Fruit fly (Drosophila melanogaster) whole organism, embryonic: ENCODE data around the gene CG32281.

Source experiments
- Abd-B ChIP-seq: fragments of 200-800 bp; sonication (Bioruptor generic); optimal IDR thresholded peaks from 2 replicates; lab custom pipeline; 2018; ENCODE audit warnings: missing biosample characterization, mild to moderate bottlenecking, missing genetic modification characterization, moderate library complexity
- B-H2 ChIP-seq: fragments of 200-800 bp; sonication (Bioruptor generic); optimal IDR thresholded peaks from 2 replicates; lab custom pipeline; 2018; ENCODE audit warnings: missing biosample characterization, mild to moderate bottlenecking, missing genetic modification characterization
- CG11723 ChIP-seq: fragments of 200-800 bp; sonication (Bioruptor generic); optimal IDR thresholded peaks from 2 replicates; lab custom pipeline; 2017; ENCODE audit warnings: missing biosample characterization, mild to moderate bottlenecking, missing genetic modification characterization
- CG12155 ChIP-seq: fragments of 200-800 bp; sonication (Bioruptor generic); optimal IDR thresholded peaks from 3 replicates; lab custom pipeline; 2016; ENCODE audit warnings: missing biosample characterization, missing genetic modification characterization
- CG12744 ChIP-seq: fragments of 200-800 bp; sonication (Bioruptor generic); optimal IDR thresholded peaks from 2 replicates; lab custom pipeline; 2016; ENCODE audit warnings: missing biosample characterization, missing genetic modification characterization
- CG13894 ChIP-seq: fragments of 200-800 bp; sonication (Bioruptor generic); optimal IDR thresholded peaks from 3 replicates; lab custom pipeline; 2018; ENCODE audit warnings: missing biosample characterization, mild to moderate bottlenecking, missing genetic modification characterization, moderate library complexity
- CG14441 ChIP-seq: fragments of 200-800 bp; sonication (Bioruptor generic); IDR thresholded peaks from 2 replicates; pipeline ENCODE4 v1.3.6; 2022; ENCODE audit warnings: missing biosample characterization, missing genetic modification characterization
- CG17361 ChIP-seq: fragments of 200-800 bp; sonication (Bioruptor generic); IDR thresholded peaks from 3 replicates; pipeline ENCODE4 v1.3.6; 2022; ENCODE audit warnings: missing biosample characterization, missing genetic modification characterization
- CG18599 ChIP-seq: fragments of 200-800 bp; sonication (Bioruptor generic); optimal IDR thresholded peaks from 3 replicates; lab custom pipeline; 2017; ENCODE audit warnings: missing biosample characterization, missing genetic modification characterization, mild to moderate bottlenecking, moderate library complexity, missing genetic modification reagents
- CG31441 ChIP-seq: fragments of 200-800 bp; sonication (Bioruptor generic); IDR thresholded peaks from 2 replicates; pipeline ENCODE4 v1.3.6; 2022; ENCODE audit warnings: missing biosample characterization, missing genetic modification characterization
- CG3847 ChIP-seq: fragments of 200-800 bp; sonication (Bioruptor generic); IDR thresholded peaks from 2 replicates; pipeline ENCODE4 v1.3.6; 2022; ENCODE audit warnings: missing biosample characterization, missing genetic modification characterization
- CG5245 ChIP-seq: fragments of 200-800 bp; sonication (Bioruptor generic); optimal IDR thresholded peaks from 3 replicates; lab custom pipeline; 2016; ENCODE audit warnings: missing biosample characterization, missing genetic modification characterization
- CG7357 ChIP-seq: fragments of 200-800 bp; sonication (Bioruptor generic); IDR thresholded peaks from 3 replicates; pipeline ENCODE4 v1.3.6; 2022; ENCODE audit warnings: missing biosample characterization, missing genetic modification characterization
- CG7839 ChIP-seq: fragments of 200-800 bp; sonication (Bioruptor generic); optimal IDR thresholded peaks from 3 replicates; lab custom pipeline; 2018; ENCODE audit warnings: missing biosample characterization, mild to moderate bottlenecking, missing genetic modification characterization, moderate library complexity
- CG7963 ChIP-seq: fragments of 200-800 bp; sonication (Bioruptor generic); IDR thresholded peaks from 3 replicates; pipeline ENCODE4 v1.3.6; 2022; ENCODE audit warnings: missing biosample characterization, missing genetic modification characterization; ENCODE audit not compliant: partially characterized antibody
- CG8290 ChIP-seq, 3 experiments: fragments of 200-800 bp; sonication (Bioruptor generic); optimal IDR thresholded peaks; 2 replicates each; lab custom pipeline; 2016 to 2019; ENCODE audit warnings: missing biosample characterization in 3 of 3, missing genetic modification characterization in 3 of 3, mild to moderate bottlenecking in 2 of 3, moderate library complexity in 1 of 3
- CG8388 ChIP-seq: fragments of 200-800 bp; sonication (Bioruptor generic); optimal IDR thresholded peaks from 2 replicates; lab custom pipeline; 2019; ENCODE audit warnings: missing biosample characterization, mild to moderate bottlenecking, missing genetic modification characterization, moderate library complexity
- CG9609 ChIP-seq: fragments of 200-800 bp; sonication (Bioruptor generic); optimal IDR thresholded peaks from 3 replicates; lab custom pipeline; 2016; ENCODE audit warnings: missing biosample characterization, missing genetic modification characterization
- CG9797 ChIP-seq: fragments of 200-800 bp; sonication (Bioruptor generic); optimal IDR thresholded peaks from 3 replicates; lab custom pipeline; 2018; ENCODE audit warnings: missing biosample characterization, mild to moderate bottlenecking, missing genetic modification characterization
- CG9932 ChIP-seq: fragments of 200-800 bp; sonication (Bioruptor generic); IDR thresholded peaks from 2 replicates; pipeline ENCODE4 v1.3.6; 2022; ENCODE audit warnings: missing biosample characterization, missing genetic modification characterization
- CoRest ChIP-seq: fragments of 200-800 bp; sonication (Bioruptor generic); optimal IDR thresholded peaks from 3 replicates; lab custom pipeline; 2018; ENCODE audit warnings: missing biosample characterization, mild to moderate bottlenecking, missing genetic modification characterization, moderate library complexity
- Deaf1 ChIP-seq: fragments of 200-800 bp; optimal IDR thresholded peaks from 3 replicates; lab custom pipeline; 2019; ENCODE audit warnings: missing biosample characterization, mild to moderate bottlenecking, missing genetic modification characterization, moderate library complexity
- Dp ChIP-seq: fragments of 200-800 bp; sonication (Bioruptor generic); optimal IDR thresholded peaks from 2 replicates; lab custom pipeline; 2018; ENCODE audit warnings: missing biosample characterization, mild to moderate bottlenecking, missing genetic modification characterization, moderate library complexity
- Drgx ChIP-seq: fragments of 200-800 bp; sonication (Bioruptor generic); IDR thresholded peaks from 2 replicates; pipeline ENCODE4 v1.3.6; 2022; ENCODE audit warnings: missing biosample characterization, missing genetic modification characterization
- Ets97D ChIP-seq: fragments of 200-800 bp; sonication (Bioruptor generic); optimal IDR thresholded peaks from 3 replicates; lab custom pipeline; 2016; ENCODE audit warnings: missing biosample characterization, missing genetic modification characterization
- Hr51 ChIP-seq, 2 experiments: fragments of 200-800 bp; sonication (Bioruptor generic); optimal IDR thresholded peaks; 2 replicates in 1 of 2; 3 replicates in 1 of 2; lab custom pipeline; 2016 to 2018; ENCODE audit warnings: missing biosample characterization in 2 of 2, missing genetic modification characterization in 2 of 2, mild to moderate bottlenecking in 1 of 2, moderate library complexity in 1 of 2
- Kr ChIP-seq: fragments of 200-800 bp; sonication (Bioruptor generic); optimal IDR thresholded peaks from 2 replicates; lab custom pipeline; 2017; ENCODE audit warnings: missing biosample characterization, mild to moderate bottlenecking, missing genetic modification characterization
- Lim3 ChIP-seq: fragments of 200-800 bp; sonication (Bioruptor generic); IDR thresholded peaks from 2 replicates; pipeline ENCODE4 v1.3.6; 2022; ENCODE audit warnings: missing biosample characterization, missing genetic modification characterization
- Max ChIP-seq: fragments of 200-800 bp; sonication (Bioruptor generic); optimal IDR thresholded peaks from 2 replicates; lab custom pipeline; 2016; ENCODE audit warnings: missing biosample characterization, mild to moderate bottlenecking, missing genetic modification characterization
- Meics ChIP-seq: fragments of 200-800 bp; sonication (Bioruptor generic); optimal IDR thresholded peaks from 2 replicates; lab custom pipeline; 2017; ENCODE audit warnings: missing biosample characterization, mild to moderate bottlenecking, missing genetic modification characterization
- Mrtf ChIP-seq: fragments of 200-800 bp; sonication (Bioruptor generic); IDR thresholded peaks from 3 replicates; pipeline ENCODE4 v1.3.6; 2022; ENCODE audit warnings: missing biosample characterization, missing genetic modification characterization
- NFAT ChIP-seq: fragments of 200-800 bp; sonication (Bioruptor generic); IDR thresholded peaks from 2 replicates; pipeline ENCODE4 v1.3.6; 2022; ENCODE audit warnings: missing biosample characterization, missing genetic modification characterization
- NfI ChIP-seq: fragments of 200-800 bp; sonication (Bioruptor generic); optimal IDR thresholded peaks from 3 replicates; lab custom pipeline; 2018; ENCODE audit warnings: missing biosample characterization, mild to moderate bottlenecking, missing genetic modification characterization, moderate library complexity
- ap ChIP-seq: fragments of 200-800 bp; sonication (Bioruptor generic); IDR thresholded peaks from 2 replicates; pipeline ENCODE4 v1.3.6; 2022; ENCODE audit warnings: missing biosample characterization, missing genetic modification characterization
- bsh ChIP-seq, 2 experiments: fragments of 200-800 bp; sonication (Bioruptor generic); optimal IDR thresholded peaks; 2 replicates each; lab custom pipeline; 2017 to 2018; ENCODE audit warnings: mild to moderate bottlenecking in 2 of 2, missing biosample characterization in 2 of 2, missing genetic modification characterization in 2 of 2, moderate library complexity in 1 of 2
- chn ChIP-seq: fragments of 200-800 bp; sonication (Bioruptor generic); optimal IDR thresholded peaks from 2 replicates; lab custom pipeline; 2016; ENCODE audit warnings: missing biosample characterization, missing genetic modification characterization
- gfzf ChIP-seq: fragments of 200-800 bp; sonication (Bioruptor generic); optimal IDR thresholded peaks from 2 replicates; lab custom pipeline; 2016; ENCODE audit warnings: missing biosample characterization, mild to moderate bottlenecking, missing genetic modification characterization, moderate library complexity
- hkb ChIP-seq, 2 experiments: fragments of 200-800 bp in 1 of 2; fragments of >200 bp in 1 of 2; sonication (Bioruptor generic) in 1 of 2; IDR thresholded peaks in 1 of 2; optimal IDR thresholded peaks in 1 of 2; 2 replicates each; pipeline versions ENCODE4 v1.3.6 to Lab custom; 2017 to 2022; ENCODE audit warnings: missing biosample characterization in 1 of 2, missing genetic modification characterization in 1 of 2
- lab ChIP-seq: fragments of 200-800 bp; sonication (Bioruptor generic); optimal IDR thresholded peaks from 3 replicates; lab custom pipeline; 2017; ENCODE audit warnings: missing biosample characterization, missing genetic modification characterization, mild to moderate bottlenecking, moderate library complexity, missing genetic modification reagents
- lbe ChIP-seq: fragments of 200-800 bp; sonication (Bioruptor generic); optimal IDR thresholded peaks from 2 replicates; lab custom pipeline; 2016; ENCODE audit warnings: missing biosample characterization, mild to moderate bottlenecking, missing genetic modification characterization
- org-1 ChIP-seq: fragments of 200-800 bp; sonication (Bioruptor generic); optimal IDR thresholded peaks from 2 replicates; lab custom pipeline; 2017; ENCODE audit warnings: missing biosample characterization, missing genetic modification characterization
- phol ChIP-seq: fragments of 200-800 bp; sonication (Bioruptor generic); optimal IDR thresholded peaks from 3 replicates; lab custom pipeline; 2018; ENCODE audit warnings: missing biosample characterization, mild to moderate bottlenecking, missing genetic modification characterization, moderate library complexity

CG32281 gene

DNA sequence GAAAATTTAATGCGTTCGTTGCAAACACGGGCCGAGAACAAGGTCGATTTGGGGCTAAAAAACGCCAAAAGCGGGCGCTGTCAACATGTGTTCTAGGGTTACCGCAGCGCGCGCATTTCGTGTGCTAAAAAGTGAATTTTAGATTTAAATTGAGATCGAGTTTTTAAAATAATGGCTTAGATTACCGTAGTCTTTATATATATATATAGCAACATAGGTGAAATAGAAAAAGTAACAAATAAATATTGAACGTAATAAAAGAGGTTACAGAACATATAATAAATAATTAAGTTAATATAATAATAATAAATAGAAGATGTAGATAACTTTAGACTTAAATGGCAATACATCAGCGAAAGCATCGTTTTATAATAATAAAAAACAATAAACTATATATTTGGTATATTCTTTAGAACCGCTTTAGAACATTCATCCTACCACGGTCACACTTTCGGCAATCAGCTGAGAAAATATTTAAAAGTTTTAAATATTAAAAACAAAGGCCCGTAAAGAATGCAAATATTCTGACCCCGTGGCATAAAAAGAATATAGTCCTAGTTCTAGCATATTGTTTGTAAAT lies 25.7 kb upstream of the CG32281 start, which contains the start of the genes CG11537 and Alg2 (continued):
- TF ChIP-seq CG3847 (GFP tag; lab: Robert Waterston, UW), result 0 out of 2 replicates have a peak, but pooled peaks have one; percentile 22
- TF ChIP-seq CG12155 (GFP tag; lab: Kevin White, UChicago), result peak; percentile 28
- TF ChIP-seq Ets97D (GFP tag; lab: Kevin White, UChicago), result peak; percentile 3
- TF ChIP-seq gfzf, result peak; percentile 69
- 0 out of 2 replicates have a peak, but pooled peaks have one; percentile 2 for TF ChIP-seq CG14441 (GFP tag; lab: Robert Waterston, UW)
- TF ChIP-seq Abd-B (GFP tag; lab: Kevin White, UChicago), result no peak
- TF ChIP-seq chn (GFP tag; lab: Kevin White, UChicago), result peak; percentile 8
- peak; percentile 4 for TF ChIP-seq NfI (GFP tag; lab: Kevin White, UChicago)
- TF ChIP-seq CG17361 (GFP tag; lab: Robert Waterston, UW), result peak; percentile 44; the same call in 2 of the 3 replicates
- TF ChIP-seq Meics (GFP tag; lab: Kevin White, UChicago), result peak; percentile 39
- peak in 1 of 2 experiments; percentile 7 for TF ChIP-seq bsh (GFP tag; optimal IDR thresholded peaks at IDR 0.05; lab: Kevin White, UChicago)
- TF ChIP-seq ap (GFP tag; lab: Robert Waterston, UW), result peak; percentile 23; the same call in 1 of the 2 replicates
- peak; percentile 21 for TF ChIP-seq CG7839
- TF ChIP-seq lbe (GFP tag; lab: Kevin White, UChicago), result no peak
- peak; percentile 29 for TF ChIP-seq Dp (GFP tag; lab: Kevin White, UChicago)
- TF ChIP-seq Drgx (GFP tag; lab: Robert Waterston, UW), result no peak
- TF ChIP-seq CG7963 (GFP tag; lab: Robert Waterston, UW), result no peak
- no peak for TF ChIP-seq Lim3 (GFP tag; lab: Robert Waterston, UW)
- TF ChIP-seq CG31441 (GFP tag; lab: Robert Waterston, UW), result 0 out of 2 replicates have a peak, but pooled peaks have one; percentile 20
- peak; percentile 61 for TF ChIP-seq CG9932 (GFP tag; lab: Robert Waterston, UW)
- TF ChIP-seq Deaf1, result peak; percentile 52
- TF ChIP-seq phol (tag; lab: Kevin White, UChicago), result peak; percentile 44
- no peak for TF ChIP-seq CG11723 (GFP tag; lab: Kevin White, UChicago)
- TF ChIP-seq CG9609 (GFP tag; lab: Kevin White, UChicago), result peak; percentile 6
- no peak for TF ChIP-seq org-1 (GFP tag; lab: Kevin White, UChicago)
- TF ChIP-seq NFAT (GFP tag; lab: Robert Waterston, UW), result peak; percentile 23; the same call in 1 of the 2 replicates
- TF ChIP-seq CG12744 (GFP tag; lab: Kevin White, UChicago), result no peak
- peak; percentile 5 for TF ChIP-seq CG13894
- TF ChIP-seq Max (GFP tag; lab: Kevin White, UChicago), result peak; percentile 28
- peak; percentile 59 for TF ChIP-seq lab (GFP tag; lab: Kevin White, UChicago)
- TF ChIP-seq B-H2 (GFP tag; lab: Kevin White, UChicago), result no peak
- TF ChIP-seq CG5245, result no peak
- TF ChIP-seq CG9797 (GFP tag; lab: Kevin White, UChicago), result peak; percentile 66
- no peak for TF ChIP-seq Mrtf (GFP tag; lab: Robert Waterston, UW)
- peak; percentile 39 for TF ChIP-seq CG18599 (GFP tag; lab: Kevin White, UChicago)
- TF ChIP-seq CoRest (tag; lab: Kevin White, UChicago), result peak; percentile 38
- TF ChIP-seq CG8388 (GFP tag; lab: Kevin White, UChicago), result peak; percentile 17
- no peak for TF ChIP-seq hkb (optimal IDR thresholded peaks at IDR 0.05; lab: Kevin White, UChicago)
- no peak for TF ChIP-seq hkb (GFP tag; IDR thresholded peaks at IDR 0.05; lab: Robert Waterston, UW)
- no peak for TF ChIP-seq Kr (GFP tag; lab: Kevin White, UChicago)
- peak in 1 of 2 experiments; percentile 14 for TF ChIP-seq Hr51 (GFP tag; optimal IDR thresholded peaks at IDR 0.05; lab: Kevin White, UChicago)
- no peak for TF ChIP-seq CG8290 (GFP tag; optimal IDR thresholded peaks at IDR 0.05; lab: Kevin White, UChicago)
- peak in 1 of 2 experiments; percentile 33 for TF ChIP-seq CG8290 (tag; optimal IDR thresholded peaks at IDR 0.05; lab: Kevin White, UChicago)
- TF ChIP-seq CG7357 (GFP tag; lab: Robert Waterston, UW), result no peak
